Fruit fly (Drosophila melanogaster) whole organism, embryonic: ENCODE results near the gene Obp73a.

Experiments used
- Adf1 ChIP-seq: fragments of 200-800 bp; sonication (Bioruptor generic); IDR thresholded peaks from 2 replicates; pipeline ENCODE4 v1.3.6; 2022; ENCODE audit warnings: missing biosample characterization, missing genetic modification characterization
- Blimp-1 ChIP-seq: fragments of 200-800 bp; sonication (Bioruptor generic); optimal IDR thresholded peaks from 3 replicates; lab custom pipeline; 2018; ENCODE audit warnings: missing biosample characterization, missing genetic modification characterization, mild to moderate bottlenecking, moderate library complexity, missing genetic modification reagents
- CG1024 ChIP-seq: fragments of 200-800 bp; sonication (Bioruptor generic); IDR thresholded peaks from 2 replicates; pipeline ENCODE4 v1.3.6; 2022; ENCODE audit warnings: missing biosample characterization, missing genetic modification characterization
- CG10267 ChIP-seq: fragments of 200-800 bp; sonication (Bioruptor generic); optimal IDR thresholded peaks from 2 replicates; lab custom pipeline; 2018; ENCODE audit warnings: missing biosample characterization, mild to moderate bottlenecking, missing genetic modification characterization, moderate library complexity
- CG10959 ChIP-seq: fragments of 200-800 bp; sonication (Bioruptor generic); IDR thresholded peaks from 2 replicates; pipeline ENCODE4 v1.3.6; 2022; ENCODE audit warnings: missing biosample characterization, missing genetic modification characterization
- CG11247 ChIP-seq: fragments of 200-800 bp; sonication (Bioruptor generic); IDR thresholded peaks from 2 replicates; pipeline ENCODE4 v1.3.6; 2022; ENCODE audit warnings: missing biosample characterization, missing genetic modification characterization
- CG12391 ChIP-seq: fragments of 200-800 bp; sonication (Bioruptor generic); optimal IDR thresholded peaks from 3 replicates; lab custom pipeline; 2018; ENCODE audit warnings: missing biosample characterization, mild to moderate bottlenecking, missing genetic modification characterization, moderate library complexity
- CG14441 ChIP-seq: fragments of 200-800 bp; sonication (Bioruptor generic); IDR thresholded peaks from 2 replicates; pipeline ENCODE4 v1.3.6; 2022; ENCODE audit warnings: missing biosample characterization, missing genetic modification characterization
- CG15514 ChIP-seq: fragments of 200-800 bp; sonication (Bioruptor generic); optimal IDR thresholded peaks from 3 replicates; lab custom pipeline; 2017; ENCODE audit warnings: missing biosample characterization, missing genetic modification characterization, mild to moderate bottlenecking, moderate library complexity, missing genetic modification reagents
- CG17829 ChIP-seq: fragments of 200-800 bp; optimal IDR thresholded peaks from 2 replicates; lab custom pipeline; 2019; ENCODE audit warnings: missing biosample characterization, mild to moderate bottlenecking, missing genetic modification characterization, moderate library complexity
- CG30403 ChIP-seq: fragments of 200-800 bp; sonication (Bioruptor generic); optimal IDR thresholded peaks from 3 replicates; lab custom pipeline; 2016; ENCODE audit warnings: missing biosample characterization, missing genetic modification characterization
- CG32767 ChIP-seq: fragments of 200-800 bp; sonication (Bioruptor generic); IDR thresholded peaks from 2 replicates; pipeline ENCODE4 v1.3.6; 2022; ENCODE audit warnings: missing biosample characterization, missing genetic modification characterization
- CG42726 ChIP-seq: fragments of 200-800 bp; sonication (Bioruptor generic); IDR thresholded peaks from 2 replicates; pipeline ENCODE4 v1.3.6; 2022; ENCODE audit warnings: missing biosample characterization, missing genetic modification characterization; ENCODE audit not compliant: partially characterized antibody
- CG4707 ChIP-seq: fragments of 200-800 bp; sonication (Bioruptor generic); optimal IDR thresholded peaks from 2 replicates; lab custom pipeline; 2018; ENCODE audit warnings: missing biosample characterization, mild to moderate bottlenecking, missing genetic modification characterization, moderate library complexity
- CG4854 ChIP-seq: fragments of 200-800 bp; sonication (Bioruptor generic); optimal IDR thresholded peaks from 2 replicates; lab custom pipeline; 2016; ENCODE audit warnings: missing biosample characterization, missing genetic modification characterization, inconsistent platforms
- CG6689 ChIP-seq: fragments of 200-800 bp; sonication (Bioruptor generic); IDR thresholded peaks from 2 replicates; pipeline ENCODE4 v1.3.6; 2022; ENCODE audit warnings: missing biosample characterization, missing genetic modification characterization
- CG6791 ChIP-seq: fragments of 200-800 bp; sonication (Bioruptor generic); IDR thresholded peaks from 3 replicates; pipeline ENCODE4 v1.3.6; 2022; ENCODE audit warnings: missing biosample characterization, missing genetic modification characterization; ENCODE audit not compliant: partially characterized antibody
- CG7928 ChIP-seq: fragments of 200-800 bp; sonication (Bioruptor generic); optimal IDR thresholded peaks from 2 replicates; lab custom pipeline; 2017; ENCODE audit warnings: missing biosample characterization, mild to moderate bottlenecking, missing genetic modification characterization
- CG8281 ChIP-seq: fragments of 200-800 bp; sonication (Bioruptor generic); optimal IDR thresholded peaks from 2 replicates; lab custom pipeline; 2018; ENCODE audit warnings: missing biosample characterization, mild to moderate bottlenecking, missing genetic modification characterization, moderate library complexity
- CG8359 ChIP-seq: fragments of 200-800 bp; sonication (Bioruptor generic); optimal IDR thresholded peaks from 2 replicates; lab custom pipeline; 2017; ENCODE audit warnings: missing biosample characterization, mild to moderate bottlenecking, missing genetic modification characterization, borderline replicate concordance
- CG9215 ChIP-seq: fragments of 200-800 bp; sonication (Bioruptor generic); IDR thresholded peaks from 2 replicates; pipeline ENCODE4 v1.3.6; 2022; ENCODE audit warnings: missing biosample characterization, missing genetic modification characterization
- CG9932 ChIP-seq: fragments of 200-800 bp; sonication (Bioruptor generic); IDR thresholded peaks from 2 replicates; pipeline ENCODE4 v1.3.6; 2022; ENCODE audit warnings: missing biosample characterization, missing genetic modification characterization
- Gsc ChIP-seq: fragments of 200-800 bp; sonication (Bioruptor generic); IDR thresholded peaks from 2 replicates; pipeline ENCODE4 v1.3.6; 2022; ENCODE audit warnings: missing biosample characterization, missing genetic modification characterization
- Kr ChIP-seq: fragments of 200-800 bp; sonication (Bioruptor generic); optimal IDR thresholded peaks from 2 replicates; lab custom pipeline; 2017; ENCODE audit warnings: missing biosample characterization, mild to moderate bottlenecking, missing genetic modification characterization
- MBD-R2 ChIP-seq: fragments of 200-800 bp; sonication (Bioruptor generic); IDR thresholded peaks from 2 replicates; pipeline ENCODE4 v1.3.6; 2022; ENCODE audit warnings: missing biosample characterization, missing genetic modification characterization
- Max ChIP-seq: fragments of 200-800 bp; sonication (Bioruptor generic); optimal IDR thresholded peaks from 2 replicates; lab custom pipeline; 2016; ENCODE audit warnings: missing biosample characterization, mild to moderate bottlenecking, missing genetic modification characterization
- Nf-YB ChIP-seq: fragments of 200-800 bp; sonication (Bioruptor generic); optimal IDR thresholded peaks from 3 replicates; lab custom pipeline; 2019; ENCODE audit warnings: missing biosample characterization, mild to moderate bottlenecking, missing genetic modification characterization, moderate library complexity
- Ptx1 ChIP-seq: fragments of 200-800 bp; sonication (Bioruptor generic); IDR thresholded peaks from 2 replicates; pipeline ENCODE4 v1.3.6; 2022; ENCODE audit warnings: missing biosample characterization, missing genetic modification characterization
- Sox100B ChIP-seq: fragments of 200-800 bp; sonication (Bioruptor generic); optimal IDR thresholded peaks from 3 replicates; lab custom pipeline; 2018; ENCODE audit warnings: missing biosample characterization, mild to moderate bottlenecking, missing genetic modification characterization
- Stat92E ChIP-seq, 3 experiments: fragments of >200 bp in 2 of 3; fragments of 200-800 bp in 1 of 3; sonication (Bioruptor generic) in 1 of 3; optimal IDR thresholded peaks; 2 replicates each; lab custom pipeline; 2017 to 2019; ENCODE audit warnings: missing biosample characterization in 3 of 3, missing genetic modification characterization in 3 of 3, mild to moderate bottlenecking in 1 of 3, moderate library complexity in 1 of 3
- abd-A ChIP-seq: fragments of 200-800 bp; sonication (Bioruptor generic); optimal IDR thresholded peaks from 3 replicates; lab custom pipeline; 2019; ENCODE audit warnings: missing biosample characterization, mild to moderate bottlenecking, missing genetic modification characterization, moderate library complexity
- ash1 ChIP-seq: fragments of 200-800 bp; sonication (Bioruptor generic); optimal IDR thresholded peaks from 2 replicates; lab custom pipeline; 2018; ENCODE audit warnings: missing biosample characterization, mild to moderate bottlenecking, missing genetic modification characterization
- bigmax ChIP-seq: fragments of 200-800 bp; sonication (Bioruptor generic); optimal IDR thresholded peaks from 2 replicates; lab custom pipeline; 2018; ENCODE audit warnings: missing biosample characterization, mild to moderate bottlenecking, missing genetic modification characterization
- cwo ChIP-seq: fragments of 200-800 bp; sonication (Bioruptor generic); optimal IDR thresholded peaks from 3 replicates; lab custom pipeline; 2017; ENCODE audit warnings: missing biosample characterization, missing genetic modification characterization, mild to moderate bottlenecking, moderate library complexity, missing genetic modification reagents
- dan ChIP-seq: fragments of 200-800 bp; sonication (Bioruptor generic); IDR thresholded peaks from 2 replicates; pipeline ENCODE4 v1.3.6; 2022; ENCODE audit warnings: missing biosample characterization, missing genetic modification characterization
- gcm ChIP-seq: fragments of 200-800 bp; sonication (Bioruptor generic); optimal IDR thresholded peaks from 2 replicates; lab custom pipeline; 2019; ENCODE audit warnings: missing biosample characterization, mild to moderate bottlenecking, missing genetic modification characterization, moderate library complexity
- lab ChIP-seq: fragments of 200-800 bp; sonication (Bioruptor generic); optimal IDR thresholded peaks from 3 replicates; lab custom pipeline; 2017; ENCODE audit warnings: missing biosample characterization, missing genetic modification characterization, mild to moderate bottlenecking, moderate library complexity, missing genetic modification reagents
- lbe ChIP-seq: fragments of 200-800 bp; sonication (Bioruptor generic); optimal IDR thresholded peaks from 2 replicates; lab custom pipeline; 2016; ENCODE audit warnings: missing biosample characterization, mild to moderate bottlenecking, missing genetic modification characterization
- lmd ChIP-seq: fragments of 200-800 bp; sonication (Bioruptor generic); IDR thresholded peaks from 2 replicates; pipeline ENCODE4 v1.3.6; 2022; ENCODE audit warnings: missing biosample characterization, missing genetic modification characterization
- lov ChIP-seq, 2 experiments: fragments of 200-800 bp in 1 of 2; fragments of >200 bp in 1 of 2; sonication (Bioruptor generic) in 1 of 2; IDR thresholded peaks in 1 of 2; optimal IDR thresholded peaks in 1 of 2; 2 replicates in 1 of 2; 3 replicates in 1 of 2; pipeline versions ENCODE4 v1.3.6 to Lab custom; 2017 to 2022; ENCODE audit warnings: missing biosample characterization in 1 of 2, missing genetic modification characterization in 1 of 2
- onecut ChIP-seq: fragments of 200-800 bp; sonication (Bioruptor generic); IDR thresholded peaks from 2 replicates; pipeline ENCODE4 v1.3.6; 2022; ENCODE audit warnings: missing biosample characterization, missing genetic modification characterization
- pho ChIP-seq: fragments of 200-800 bp; sonication (Bioruptor generic); optimal IDR thresholded peaks from 2 replicates; lab custom pipeline; 2016; ENCODE audit warnings: missing biosample characterization, missing genetic modification characterization
- scrt ChIP-seq: fragments of 200-800 bp; sonication (Bioruptor generic); optimal IDR thresholded peaks from 2 replicates; lab custom pipeline; 2018; ENCODE audit warnings: missing biosample characterization, mild to moderate bottlenecking, missing genetic modification characterization, moderate library complexity
- stc ChIP-seq: fragments of 200-800 bp; sonication (Bioruptor generic); IDR thresholded peaks from 2 replicates; pipeline ENCODE4 v1.3.6; 2022; ENCODE audit warnings: missing biosample characterization, missing genetic modification characterization
- tll ChIP-seq, 2 experiments: fragments of 200-800 bp in 1 of 2; fragments of >200 bp in 1 of 2; sonication (Bioruptor generic) in 1 of 2; optimal IDR thresholded peaks; 2 replicates each; lab custom pipeline; 2017 to 2019; ENCODE audit warnings: missing biosample characterization in 2 of 2, missing genetic modification characterization in 2 of 2, mild to moderate bottlenecking in 1 of 2, moderate library complexity in 1 of 2
- ttk ChIP-seq: fragments of 200-800 bp; sonication (Bioruptor generic); IDR thresholded peaks from 2 replicates; pipeline ENCODE4 v2.1.2; 2022; ENCODE audit warnings: missing biosample characterization, missing genetic modification characterization
- tx ChIP-seq: fragments of 200-800 bp; sonication (Bioruptor generic); optimal IDR thresholded peaks from 2 replicates; lab custom pipeline; 2016; ENCODE audit warnings: missing biosample characterization, missing genetic modification characterization
- z ChIP-seq: fragments of 200-800 bp; sonication (Bioruptor generic); IDR thresholded peaks from 3 replicates; pipeline ENCODE4 v1.3.6; 2022; ENCODE audit warnings: missing biosample characterization, missing genetic modification characterization

Gene Obp73a

DNA sequence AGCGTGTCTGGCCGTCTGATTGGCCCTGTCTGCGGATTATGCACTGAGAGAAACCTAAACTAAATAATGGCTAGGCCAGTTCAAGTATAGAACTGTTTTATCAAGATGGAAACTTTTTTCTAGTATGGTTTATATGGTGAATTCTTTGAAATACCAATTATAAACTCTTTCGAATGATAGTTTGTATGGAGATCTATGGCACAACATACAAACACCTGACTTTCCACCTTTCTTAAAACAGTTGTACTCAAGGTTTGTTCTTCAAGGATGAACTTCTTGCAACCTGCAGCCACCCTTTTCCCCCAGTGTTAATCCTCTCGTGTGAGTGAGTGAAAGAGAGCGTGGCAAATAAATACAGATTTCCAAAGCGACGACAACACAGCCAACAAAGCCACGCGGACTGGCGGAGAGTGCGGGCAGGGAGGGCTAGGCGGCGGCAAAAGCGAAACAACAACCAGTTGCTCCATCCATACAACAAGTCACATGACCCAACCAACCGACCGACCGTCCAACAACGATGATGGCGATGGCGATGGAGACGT is 60.1 kb downstream of the Obp73a start (continued):
- TF ChIP-seq Kr (no peak), onecut (GFP tag; lab: Robert Waterston, UW) (peak; percentile 64), gcm (GFP tag; lab: Kevin White, UChicago) (peak; percentile 81), CG42726 (GFP tag; lab: Robert Waterston, UW) (0 out of 2 replicates have a peak, but pooled peaks have one; percentile 26), CG4707 (GFP tag; lab: Kevin White, UChicago) (peak; percentile 42), ash1 (GFP tag; lab: Kevin White, UChicago) (no peak), Max (GFP tag; lab: Kevin White, UChicago) (peak; percentile 78), lbe (GFP tag; lab: Kevin White, UChicago) (no peak), cwo (GFP tag; lab: Kevin White, UChicago) (peak; percentile 68), CG6689 (GFP tag; lab: Robert Waterston, UW) (peak; percentile 89), pho (GFP tag; lab: Kevin White, UChicago) (peak; percentile 92), lmd (peak; percentile 92), ttk (GFP tag; lab: Robert Waterston, UW) (peak; percentile 80), CG4854 (peak; percentile 81), tx (GFP tag; lab: Kevin White, UChicago) (peak; percentile 86), scrt (GFP tag; lab: Kevin White, UChicago) (peak; percentile 47), lov (optimal IDR thresholded peaks at IDR 0.05; lab: Kevin White, UChicago) (no peak), lov (GFP tag; IDR thresholded peaks at IDR 0.05; lab: Robert Waterston, UW) (no peak; the same call in 2 of the 3 replicates), CG14441 (GFP tag; lab: Robert Waterston, UW) (peak; percentile 88), CG10959 (GFP tag; lab: Robert Waterston, UW) (peak; percentile 33; the same call in 1 of the 2 replicates), Nf-YB (GFP tag; lab: Kevin White, UChicago) (peak; percentile 76), CG8281 (peak; percentile 34), tll (GFP tag; optimal IDR thresholded peaks at IDR 0.05; lab: Kevin White, UChicago) (no peak), Adf1 (GFP tag; lab: Robert Waterston, UW) (peak; percentile 56), CG1024 (peak; percentile 58; the same call in 1 of the 2 replicates), CG32767 (GFP tag; lab: Robert Waterston, UW) (peak; percentile 89), Gsc (peak; percentile 62), dan (GFP tag; lab: Robert Waterston, UW) (no peak), Sox100B (GFP tag; lab: Kevin White, UChicago) (peak; percentile 89), CG8359 (peak; percentile 8), CG15514 (GFP tag; lab: Kevin White, UChicago) (peak; percentile 66), CG7928 (peak; percentile 29), CG11247 (GFP tag; lab: Robert Waterston, UW) (peak; percentile 33; the same call in 1 of the 2 replicates), CG9215 (GFP tag; lab: Robert Waterston, UW) (peak; percentile 82), z (GFP tag; lab: Robert Waterston, UW) (no peak), MBD-R2 (GFP tag; lab: Robert Waterston, UW) (peak; percentile 55), stc (peak; percentile 87), Blimp-1 (GFP tag; lab: Kevin White, UChicago) (peak; percentile 80), Ptx1 (GFP tag; lab: Robert Waterston, UW) (peak; percentile 90), CG10267 (tag; lab: Kevin White, UChicago) (peak; percentile 73), CG6791 (no peak), Stat92E (GFP tag; optimal IDR thresholded peaks at IDR 0.05; lab: Kevin White, UChicago) (no peak), bigmax (GFP tag; lab: Kevin White, UChicago) (no peak), CG17829 (tag; lab: Kevin White, UChicago) (peak; percentile 85), lab (GFP tag; lab: Kevin White, UChicago) (peak; percentile 84), CG12391 (tag; lab: Kevin White, UChicago) (peak; percentile 87), CG9932 (GFP tag; lab: Robert Waterston, UW) (peak; percentile 79), abd-A (peak; percentile 12), CG30403 (peak; percentile 93)
